Worm (Caenorhabditis elegans) whole organism, dauer: ENCODE results near the gene twk-42.

Experiments used
- unc-62 ChIP-seq: sonication (generic microtip); optimal IDR thresholded peaks from 2 replicates; lab custom pipeline; 2017; ENCODE audit warnings: missing biosample characterization, missing genetic modification reagents, missing genetic modification characterization

The twk-42 gene

DNA sequence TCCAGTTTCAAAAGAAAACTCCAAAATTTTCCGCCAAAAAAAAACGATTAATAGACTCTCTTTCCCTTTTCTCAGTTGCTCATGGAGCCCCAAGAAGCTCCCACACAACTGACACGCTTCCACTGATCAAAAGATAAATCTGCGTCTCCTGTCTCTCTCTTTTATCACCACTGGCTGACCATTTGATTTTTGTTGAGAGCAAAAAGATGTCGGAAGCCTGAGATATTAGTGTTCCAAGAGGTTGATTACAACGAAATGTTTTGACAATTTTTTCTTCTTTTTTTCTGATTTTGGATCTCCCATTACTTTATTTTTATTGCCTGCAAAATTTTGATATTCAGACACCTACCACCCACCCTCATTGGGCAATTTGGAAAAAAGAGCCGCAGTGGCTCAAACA, at the start of gene twk-42:
TSS of gene twk-42 (minus strand) at position 101 of the 400 bp plus-strand sequence.
- TF ChIP-seq unc-62 (GFP tag; lab: Kevin White, UChicago) = no peak

DNA sequence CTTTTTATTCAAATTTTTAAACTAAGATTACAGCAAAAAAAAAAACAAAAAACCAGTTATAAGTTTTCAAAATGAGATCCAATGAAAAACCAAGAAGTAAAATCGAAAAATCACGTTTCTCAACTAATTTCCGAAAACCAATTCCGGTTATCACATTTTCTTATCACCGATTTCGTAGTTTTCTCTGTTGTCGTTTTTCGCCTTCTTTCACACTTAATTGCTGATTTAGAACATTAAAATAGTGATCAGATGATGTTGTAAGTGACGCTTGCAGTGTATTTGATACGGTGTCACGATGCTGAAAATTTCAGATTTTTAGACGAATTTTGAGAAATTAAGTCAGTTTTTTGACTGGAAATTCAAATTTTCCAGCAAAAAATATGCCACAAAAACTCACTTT, 47.9 kb upstream of the twk-42 start:
- TF ChIP-seq unc-62 (GFP tag; lab: Kevin White, UChicago) = no peak

DNA sequence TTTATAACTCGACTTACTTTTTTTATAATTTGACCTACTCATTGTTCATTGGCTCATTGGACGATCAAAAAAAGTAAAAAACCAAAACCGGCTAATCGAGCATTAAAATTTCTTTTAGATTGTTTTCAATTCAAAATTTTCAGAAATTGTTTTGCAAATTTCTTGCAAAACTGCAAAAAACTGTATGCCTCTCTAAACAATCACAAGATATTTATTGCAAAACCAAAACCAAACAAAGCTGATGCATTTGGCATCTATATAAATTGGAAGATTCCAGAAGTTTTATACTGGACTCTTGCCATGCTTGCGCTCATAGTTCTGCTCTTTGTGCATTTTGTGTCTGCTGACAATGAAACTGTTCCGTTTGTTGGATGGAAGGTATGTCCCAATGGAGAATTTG, 45.2 kb upstream of the twk-42 start, which contains the start of gene C47A10.12:
TSS of gene C47A10.12 (plus strand) at position 301 of the 400 bp plus-strand sequence.
- TF ChIP-seq unc-62 (GFP tag; lab: Kevin White, UChicago) = no peak

DNA sequence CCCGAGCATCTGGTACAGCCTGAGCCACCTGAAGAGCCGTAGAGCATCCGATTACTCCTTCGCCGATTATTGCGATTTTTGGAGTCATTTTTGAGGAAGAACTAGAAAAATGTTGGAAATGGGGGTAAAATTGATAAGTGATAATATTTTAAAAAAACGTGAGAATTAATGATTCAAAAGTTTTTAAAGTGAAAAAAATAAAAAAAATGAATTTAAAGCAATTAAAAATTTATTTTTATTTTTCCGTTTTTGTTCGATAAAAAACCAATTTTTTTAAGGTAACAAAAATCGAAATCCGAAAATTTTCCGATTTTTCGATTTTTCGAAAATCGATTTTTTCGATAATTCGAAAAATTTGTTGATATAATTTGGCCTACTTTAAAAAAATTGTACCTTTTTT, 44.7 kb upstream of the twk-42 start, which contains the start of gene ddo-1:
TSS of gene ddo-1 (minus strand) at position 101 of the 400 bp plus-strand sequence.
- TF ChIP-seq unc-62 (GFP tag; lab: Kevin White, UChicago) = no peak

DNA sequence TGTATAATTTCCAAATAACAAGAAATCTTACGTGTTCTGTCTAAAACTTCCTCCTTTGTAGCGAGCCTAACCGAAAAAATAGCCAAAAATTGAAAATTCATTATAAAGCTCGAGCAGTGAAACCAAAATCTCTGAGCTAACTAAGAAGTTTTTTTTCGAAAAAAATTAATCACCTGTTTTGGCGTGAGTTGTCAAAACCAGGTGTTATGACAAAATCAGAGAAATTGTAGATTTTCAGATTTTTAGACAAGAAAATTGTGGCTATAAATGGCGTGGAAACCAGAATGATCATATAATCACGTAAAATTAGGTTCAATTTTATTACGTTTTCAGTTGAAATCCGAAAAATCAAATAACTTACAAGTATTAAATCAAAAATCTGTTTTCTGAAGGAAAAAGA, 40.7 kb upstream of the twk-42 start, which contains the start of gene sre-21:
TSS of gene sre-21 (minus strand) at position 101 of the 400 bp plus-strand sequence.
- no peak for TF ChIP-seq unc-62 (GFP tag; lab: Kevin White, UChicago)

DNA sequence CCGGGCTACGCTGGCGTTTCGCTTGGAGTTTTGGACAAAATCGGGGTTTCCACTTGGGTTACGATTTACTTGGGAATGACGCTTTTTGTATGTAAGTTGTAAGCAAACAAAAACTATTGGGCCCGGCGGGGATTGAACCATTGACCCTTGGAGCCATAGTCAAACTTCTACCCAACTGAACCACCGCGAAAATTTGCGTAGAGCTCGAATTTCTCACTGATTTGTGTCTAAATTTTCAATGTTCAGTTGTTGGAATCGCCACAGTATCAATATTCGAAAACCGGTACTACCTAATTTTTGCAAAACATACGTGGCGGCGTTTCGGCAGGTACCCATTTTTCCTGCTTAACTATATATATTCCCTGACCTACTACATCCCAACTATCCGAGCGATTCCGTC, 35.4 kb upstream of the twk-42 start:
- TF ChIP-seq unc-62 (GFP tag; lab: Kevin White, UChicago) = no peak

DNA sequence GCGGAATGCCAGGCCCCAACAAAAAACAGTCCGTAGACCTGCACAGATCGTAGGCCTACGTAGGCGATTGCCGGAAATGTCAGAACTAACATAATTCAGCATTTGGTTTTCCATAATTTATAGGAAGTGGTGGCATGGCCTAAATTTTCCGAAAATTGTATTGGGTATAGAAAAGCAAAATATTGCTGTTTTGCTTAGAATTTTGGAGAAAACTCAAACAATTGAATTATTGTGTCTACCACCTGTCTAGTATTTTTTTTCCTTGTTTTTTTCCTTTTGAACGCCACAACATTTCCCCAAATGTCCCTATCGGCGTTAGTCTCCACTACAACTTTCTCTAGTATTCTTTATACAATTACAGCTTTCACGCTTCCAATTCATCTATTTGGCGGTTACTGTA, 34.8 kb upstream of the twk-42 start, which contains the start of gene srh-284:
TSS of gene srh-284 (plus strand) at position 301 of the 400 bp plus-strand sequence.
- TF ChIP-seq unc-62 (GFP tag; lab: Kevin White, UChicago) = no peak

DNA sequence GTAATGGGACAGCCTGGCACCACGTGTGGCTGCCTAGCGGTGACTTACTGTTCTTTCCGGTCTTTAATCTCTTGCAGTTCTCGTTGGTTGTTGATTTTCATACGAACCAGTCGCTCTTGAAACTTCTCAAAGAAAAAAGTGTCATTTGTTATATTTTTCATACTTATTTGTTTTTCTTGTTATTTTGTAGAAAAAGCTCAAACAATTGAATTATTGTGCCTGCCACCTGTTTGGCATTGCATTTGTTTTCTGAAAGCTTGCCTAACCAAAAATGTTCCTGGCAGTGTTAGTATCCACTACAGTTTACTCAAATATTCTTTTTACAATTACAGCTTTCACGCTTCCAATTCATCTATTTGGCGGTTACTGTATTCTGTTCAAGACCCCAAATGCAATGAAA, 32.7 kb upstream of the twk-42 start, which contains the start of the genes C47A10.16 and srh-283:
TSS of gene C47A10.16 (minus strand) at position 101 of the 400 bp plus-strand sequence.
TSS of gene srh-283 (plus strand) at position 272 of the 400 bp plus-strand sequence.
- no peak for TF ChIP-seq unc-62 (GFP tag; lab: Kevin White, UChicago)

DNA sequence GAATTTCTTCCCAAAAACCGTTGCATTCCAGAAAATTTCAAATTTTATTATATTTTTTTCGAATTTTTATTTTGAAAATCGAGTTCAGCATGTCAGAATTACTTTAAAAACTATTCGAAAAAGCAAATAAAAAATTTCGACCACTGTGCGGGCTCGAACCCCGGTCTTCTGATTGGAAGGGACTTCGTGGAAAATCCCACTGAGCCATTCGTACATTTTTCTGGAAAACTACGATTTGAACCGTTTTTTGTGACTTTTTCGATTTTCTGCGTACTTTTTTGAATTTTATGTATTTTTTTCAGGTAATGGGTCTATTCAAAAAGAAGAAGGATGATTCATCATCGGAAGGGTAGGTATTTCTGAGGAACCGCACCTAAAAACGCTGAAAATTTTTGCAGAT, 23.2 kb upstream of the twk-42 start, which contains the start of gene pgp-9:
TSS of gene pgp-9 (plus strand) at position 301 of the 400 bp plus-strand sequence.
- no peak for TF ChIP-seq unc-62 (GFP tag; lab: Kevin White, UChicago)

DNA sequence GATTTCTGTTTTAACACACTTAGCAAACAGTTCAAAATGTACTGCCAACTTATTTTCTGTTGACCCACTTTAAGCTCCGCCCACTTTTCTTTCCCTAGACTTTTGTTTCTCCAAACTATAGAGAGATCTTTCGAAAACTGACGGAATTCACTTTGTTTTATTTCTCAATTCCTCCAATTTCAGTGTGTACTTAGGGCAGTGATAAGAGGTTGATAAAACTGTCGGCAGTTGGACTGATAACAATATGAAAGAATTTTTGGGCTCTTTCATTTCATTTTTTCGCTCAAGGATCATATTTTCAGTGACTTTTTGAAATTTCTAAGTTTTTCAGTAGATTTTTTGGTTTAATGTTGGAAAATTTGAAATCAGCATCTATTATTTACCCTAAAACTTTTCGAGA, 22.6 kb upstream of the twk-42 start:
- TF ChIP-seq unc-62 (GFP tag; lab: Kevin White, UChicago) = no peak

DNA sequence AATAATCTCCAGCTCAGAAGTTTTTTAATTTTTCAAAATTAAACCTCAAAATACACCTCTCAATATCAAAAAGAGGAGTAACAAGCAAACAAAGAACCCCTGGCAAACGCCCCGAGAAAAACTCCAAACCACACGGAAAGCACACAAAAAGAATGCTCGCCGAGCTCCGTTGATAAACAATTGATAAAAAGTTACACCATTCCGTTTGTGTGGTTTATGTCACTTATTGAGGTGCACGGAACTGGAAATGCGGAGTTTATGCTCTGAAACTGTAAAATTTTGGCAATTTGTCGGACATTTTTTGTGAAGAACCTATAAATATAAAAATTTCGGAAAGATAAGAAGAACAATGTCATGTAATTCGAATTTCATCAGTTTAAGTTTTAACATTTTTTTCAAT, 19.9 kb upstream of the twk-42 start:
- TF ChIP-seq unc-62 (GFP tag; lab: Kevin White, UChicago) = no peak

DNA sequence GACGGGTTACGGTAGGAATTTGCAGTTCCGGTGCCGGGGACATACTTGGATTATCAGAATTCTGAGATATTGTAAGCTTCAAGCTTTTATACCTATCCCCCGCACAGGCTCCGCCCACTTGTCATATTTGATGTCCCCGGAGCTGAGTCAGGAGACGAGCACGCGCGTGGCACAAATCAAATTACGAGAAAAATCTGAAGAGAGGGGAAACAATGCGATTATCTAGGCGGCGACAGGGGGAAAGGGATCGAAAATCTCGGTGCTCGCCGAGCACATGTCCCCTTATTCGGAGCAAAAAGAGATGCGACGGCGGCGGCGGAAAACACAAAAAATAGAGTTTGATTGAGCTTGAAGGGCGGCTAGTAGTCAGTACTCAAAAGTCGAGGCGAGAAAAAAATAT, 16.8 kb upstream of the twk-42 start, which contains the start of gene R12G8.1:
TSS of gene R12G8.1 (minus strand) at position 63 of the 400 bp plus-strand sequence.
- no peak for TF ChIP-seq unc-62 (GFP tag; lab: Kevin White, UChicago)

DNA sequence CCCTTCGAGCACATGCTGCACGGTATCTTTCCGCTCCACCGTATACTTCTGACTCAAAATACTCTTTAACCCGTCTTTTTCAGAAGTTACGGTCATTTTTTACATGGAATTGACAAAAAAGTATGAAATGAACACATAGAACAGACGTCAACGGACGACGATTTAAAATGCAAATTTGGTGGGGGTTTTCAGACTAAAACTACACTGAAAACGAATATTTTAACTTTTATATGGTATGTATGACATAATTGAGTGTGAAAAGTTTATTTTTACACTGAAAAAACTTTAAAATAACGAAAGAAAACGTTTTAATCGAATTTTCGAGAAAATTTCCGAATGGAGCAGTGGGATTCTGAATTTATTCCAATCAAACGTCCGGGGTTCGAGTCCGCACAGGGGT, 14.5 kb upstream of the twk-42 start, which contains the start of gene twk-36:
TSS of gene twk-36 (minus strand) at position 101 of the 400 bp plus-strand sequence.
- no peak for TF ChIP-seq unc-62 (GFP tag; lab: Kevin White, UChicago)

DNA sequence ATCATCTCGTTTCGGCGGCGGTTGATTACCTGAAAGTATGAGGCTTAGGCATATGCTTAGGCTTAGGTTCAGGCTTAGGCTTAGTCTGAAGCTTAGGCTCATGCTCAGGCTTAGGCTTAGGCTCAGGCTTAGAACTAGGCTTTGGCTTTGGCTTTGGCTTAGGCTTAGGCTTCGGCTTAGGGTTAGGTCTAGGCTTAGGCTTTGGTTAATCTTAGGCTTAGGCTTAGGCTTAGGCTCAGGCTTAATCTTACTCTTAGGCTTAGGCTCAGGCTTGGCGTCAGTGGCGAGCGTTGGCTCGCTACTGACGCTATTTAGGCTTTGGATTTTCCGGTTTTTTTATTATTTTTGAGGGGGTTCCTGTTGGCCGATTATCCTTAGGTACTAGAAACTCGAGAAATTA, 11.4 kb upstream of the twk-42 start:
- TF ChIP-seq unc-62 (GFP tag; lab: Kevin White, UChicago) = no peak

DNA sequence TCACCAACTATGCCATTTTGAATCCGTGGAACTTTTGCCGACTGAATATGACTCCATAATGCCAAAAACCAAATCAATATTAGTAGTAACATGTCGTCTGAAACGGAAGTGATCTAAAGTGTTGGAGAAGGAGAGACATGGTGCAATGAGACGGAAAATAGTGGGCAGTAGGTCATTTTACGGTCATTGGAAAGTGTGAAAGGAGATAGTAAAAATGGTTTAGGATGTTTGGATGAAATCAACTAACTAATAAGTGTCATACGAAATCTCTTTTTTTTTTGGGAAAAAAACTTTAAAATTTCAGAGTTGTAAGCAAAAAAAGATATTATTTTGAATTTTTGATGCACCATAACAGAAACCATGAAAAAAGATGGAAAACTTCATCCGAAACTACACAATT, 7.4 kb upstream of the twk-42 start, which contains the start of gene cutl-4:
TSS of gene cutl-4 (minus strand) at position 101 of the 400 bp plus-strand sequence.
- no peak for TF ChIP-seq unc-62 (GFP tag; lab: Kevin White, UChicago)

DNA sequence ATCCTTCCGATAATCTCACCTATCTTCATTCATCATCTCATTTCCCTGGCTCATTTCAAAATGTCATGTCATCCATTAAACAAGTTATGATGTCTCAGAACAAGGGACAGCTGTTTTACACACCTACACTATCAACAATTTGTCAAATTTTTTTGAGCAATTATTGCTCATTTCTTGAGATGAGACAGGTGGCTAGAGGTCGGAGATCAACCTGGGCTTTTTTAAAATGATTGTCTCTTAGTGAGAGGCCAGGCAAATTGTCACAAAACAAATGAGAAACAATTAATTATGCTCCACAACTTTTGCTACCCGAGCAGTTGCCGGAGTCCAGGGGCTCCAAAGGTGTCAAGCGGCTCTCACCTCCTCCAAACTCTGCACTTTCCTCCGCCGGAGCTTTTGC, 3.7 kb downstream of the twk-42 start:
- no peak for TF ChIP-seq unc-62 (GFP tag; lab: Kevin White, UChicago)

DNA sequence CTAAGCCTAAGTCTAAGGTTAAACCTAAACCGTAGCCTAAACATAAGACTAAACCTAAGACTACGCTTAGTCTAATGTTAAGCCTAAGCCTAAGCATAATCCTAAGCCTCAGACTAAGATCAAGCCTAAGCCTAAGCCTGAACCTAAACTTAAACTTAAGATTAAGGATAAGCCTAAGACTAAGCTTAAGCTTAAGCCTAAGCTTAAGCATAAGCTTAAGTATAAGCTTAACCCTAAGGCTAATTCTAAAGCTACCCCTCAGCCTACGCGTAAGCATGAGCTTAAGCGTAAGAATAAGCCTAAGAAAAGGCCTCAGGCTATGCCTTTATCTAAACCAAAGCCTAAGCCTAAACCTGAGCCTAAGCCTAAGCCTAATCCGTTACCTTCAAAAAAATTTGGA, 4.1 kb downstream of the twk-42 start:
- no peak for TF ChIP-seq unc-62 (GFP tag; lab: Kevin White, UChicago)
